Fruit fly (Drosophila melanogaster): ENCODE results near the gene Gagr.

Gagr gene

dm6 chr3L:16407815-16408608 lies 13.6 kb downstream of the Gagr start (continued):
- TF ChIP-seq crol (GFP tag; IDR thresholded peaks at IDR 0.05) (peak; percentile 25; the same call in 1 of the 2 replicates), bab2 (GFP tag; optimal IDR thresholded peaks at IDR 0.05) (no peak), cg (GFP tag; optimal IDR thresholded peaks at IDR 0.05) (peak; percentile 59), CG4282 (GFP tag; optimal IDR thresholded peaks at IDR 0.05) (no peak), yki (optimal IDR thresholded peaks at IDR 0.05) (peak; percentile 60), CG42726 (GFP tag; IDR thresholded peaks at IDR 0.05; ENCODE audit: partially characterized antibody) (no peak), chinmo (GFP tag; IDR thresholded peaks at IDR 0.05; ENCODE audit: partially characterized antibody) (peak; percentile 56; the same call in 1 of the 4 replicates), CG15601 (tag; optimal IDR thresholded peaks at IDR 0.05) (no peak), CG2202 (tag; optimal IDR thresholded peaks at IDR 0.05) (no peak), tgo (GFP tag; IDR thresholded peaks at IDR 0.05) (no peak), CG7357 (GFP tag; IDR thresholded peaks at IDR 0.05) (no peak), CG9727 (GFP tag; optimal IDR thresholded peaks at IDR 0.05) (peak; percentile 18), CG12391 (tag; optimal IDR thresholded peaks at IDR 0.05) (no peak), Ravus (GFP tag; IDR thresholded peaks at IDR 0.05) (no peak), NFAT (GFP tag; IDR thresholded peaks at IDR 0.05) (no peak), HLH54F (GFP tag; optimal IDR thresholded peaks at IDR 0.05) (no peak), CG4424 (GFP tag; optimal IDR thresholded peaks at IDR 0.05) (no peak), Doc3 (GFP tag; IDR thresholded peaks at IDR 0.05; ENCODE audit: partially characterized antibody) (no peak), Lim3 (GFP tag; IDR thresholded peaks at IDR 0.05) (no peak), grau (tag; optimal IDR thresholded peaks at IDR 0.05) (peak; percentile 4), da (GFP tag; optimal IDR thresholded peaks at IDR 0.05) (no peak), Lhr (GFP tag; optimal IDR thresholded peaks at IDR 0.05) (no peak), Max (GFP tag; optimal IDR thresholded peaks at IDR 0.05) (no peak), CG12299 (tag; optimal IDR thresholded peaks at IDR 0.05) (no peak), Hr39 (optimal IDR thresholded peaks at IDR 0.05) (no peak), sna (GFP tag; IDR thresholded peaks at IDR 0.05; ENCODE audit: partially characterized antibody) (no peak), CG17359 (tag; optimal IDR thresholded peaks at IDR 0.05) (no peak), CG4328 (GFP tag; optimal IDR thresholded peaks at IDR 0.05) (peak; percentile 13), kni (GFP tag; optimal IDR thresholded peaks at IDR 0.05) (peak; percentile 89), HLH3B (GFP tag; IDR thresholded peaks at IDR 0.05) (no peak), CG10979 (tag; optimal IDR thresholded peaks at IDR 0.05) (peak; percentile 49), D19A (tag; optimal IDR thresholded peaks at IDR 0.05) (no peak), Nf-YC (tag; optimal IDR thresholded peaks at IDR 0.05) (peak; percentile 5), chm (GFP tag; IDR thresholded peaks at IDR 0.05) (peak; percentile 42; the same call in 1 of the 2 replicates), Ets65A (GFP tag) (peak; percentile 18), fd3F (GFP tag; optimal IDR thresholded peaks at IDR 0.05) (no peak), Mad (GFP tag; optimal IDR thresholded peaks at IDR 0.05) (no peak), CG7928 (GFP tag; optimal IDR thresholded peaks at IDR 0.05) (no peak), Dbx (GFP tag; IDR thresholded peaks at IDR 0.05) (no peak), rib (GFP tag; IDR thresholded peaks at IDR 0.05) (peak; percentile 51; the same call in 1 of the 2 replicates), NC2β (GFP tag; optimal IDR thresholded peaks at IDR 0.05) (no peak), CG9797 (GFP tag; optimal IDR thresholded peaks at IDR 0.05) (no peak), CG8290 (GFP tag; optimal IDR thresholded peaks at IDR 0.05) (peak; percentile 76), CG8290 (tag; optimal IDR thresholded peaks at IDR 0.05) (peak in 1 of 2 experiments; percentile 18), amos (GFP tag; IDR thresholded peaks at IDR 0.05; ENCODE audit: partially characterized antibody) (0 out of 2 replicates have a peak, but pooled peaks have one; percentile 17), CG4360 (GFP tag; IDR thresholded peaks at IDR 0.05) (peak; percentile 84), Sox100B (GFP tag; optimal IDR thresholded peaks at IDR 0.05) (no peak), CG10543 (GFP tag; optimal IDR thresholded peaks at IDR 0.05) (peak; percentile 25), Ptx1 (GFP tag; IDR thresholded peaks at IDR 0.05) (no peak), Nf-YB (GFP tag; optimal IDR thresholded peaks at IDR 0.05) (no peak), dysf (GFP tag; IDR thresholded peaks at IDR 0.05) (no peak)

Measured in whole organism, embryonic.